Worm (Caenorhabditis elegans): Measurements from ENCODE around the gene cdkl-1.
A peak's percentile ranks its signal among the peaks of the same experiment; 100 is the strongest.

ce11 chrV:11082475-11082874, 16.2 kb upstream of the cdkl-1 start:
- no peak for TF ChIP-seq jun-1 (tag; optimal IDR thresholded peaks at IDR 0.05)
- TF ChIP-seq nhr-28 (tag; optimal IDR thresholded peaks at IDR 0.05) = peak; percentile 32
- peak in 1 of 2 experiments; percentile 94 for TF ChIP-seq unc-62 (GFP tag; optimal IDR thresholded peaks at IDR 0.05 in 1 of 2)
- TF ChIP-seq unc-62 (tag; optimal IDR thresholded peaks at IDR 0.05) = no peak
- no peak for TF ChIP-seq ztf-11 (tag; optimal IDR thresholded peaks at IDR 0.05)
- no peak for TF ChIP-seq unc-130 (GFP tag; optimal IDR thresholded peaks at IDR 0.05)
- no peak for TF ChIP-seq fos-1 (tag; optimal IDR thresholded peaks at IDR 0.05)
- no peak for TF ChIP-seq aly-2 (tag; optimal IDR thresholded peaks at IDR 0.05)
- TF ChIP-seq hlh-30 (tag; optimal IDR thresholded peaks at IDR 0.05; ENCODE audit: insufficient read depth) = no peak
- TF ChIP-seq ceh-44 (GFP tag; IDR thresholded peaks at IDR 0.05) = no peak
- no peak for TF ChIP-seq ceh-82 (tag; optimal IDR thresholded peaks at IDR 0.05)
